Fruit fly (Drosophila melanogaster) whole organism, adult: ENCODE measurements around the gene Taf7.
A peak's percentile ranks its signal among the peaks of the same experiment; 100 is the strongest.

Experiments
- CG11617 ChIP-seq: fragments of 200-800 bp; sonication (Bioruptor generic); optimal IDR thresholded peaks from 2 replicates; lab custom pipeline; 2017; ENCODE audit warnings: mild to moderate bottlenecking, missing biosample characterization, missing genetic modification reagents, missing genetic modification characterization
- CG12768 ChIP-seq: fragments of 200-800 bp; sonication (Bioruptor generic); optimal IDR thresholded peaks from 2 replicates; lab custom pipeline; 2017; ENCODE audit warnings: missing biosample characterization, missing genetic modification characterization, mild to moderate bottlenecking, moderate library complexity, missing genetic modification reagents
- CG14711 ChIP-seq: fragments of 200-800 bp; sonication (Bioruptor generic); optimal IDR thresholded peaks from 2 replicates; lab custom pipeline; 2018; ENCODE audit warnings: missing biosample characterization, mild to moderate bottlenecking, missing genetic modification characterization, moderate library complexity
- CG1620 ChIP-seq: fragments of 200-800 bp; sonication (Bioruptor generic); optimal IDR thresholded peaks from 2 replicates; lab custom pipeline; 2016; ENCODE audit warnings: missing biosample characterization, missing genetic modification characterization
- CG33017 ChIP-seq: fragments of 200-800 bp; sonication (Bioruptor generic); optimal IDR thresholded peaks from 2 replicates; lab custom pipeline; 2018; ENCODE audit warnings: missing biosample characterization, mild to moderate bottlenecking, missing genetic modification characterization, moderate library complexity
- CG5204 ChIP-seq: fragments of 200-800 bp; sonication (Bioruptor generic); optimal IDR thresholded peaks from 2 replicates; lab custom pipeline; 2016; ENCODE audit warnings: missing biosample characterization, missing genetic modification characterization
- CG7045 ChIP-seq: fragments of 200-800 bp; sonication (Bioruptor generic); optimal IDR thresholded peaks from 2 replicates; lab custom pipeline; 2017; ENCODE audit warnings: missing biosample characterization, mild to moderate bottlenecking, missing genetic modification characterization
- CG7101 ChIP-seq: fragments of 200-800 bp; sonication (Bioruptor generic); optimal IDR thresholded peaks from 2 replicates; lab custom pipeline; 2018; ENCODE audit warnings: missing biosample characterization, mild to moderate bottlenecking, missing genetic modification characterization, moderate library complexity
- Clk ChIP-seq: fragments of 200-800 bp; sonication (Bioruptor generic); optimal IDR thresholded peaks from 2 replicates; lab custom pipeline; 2017; ENCODE audit warnings: missing biosample characterization, missing genetic modification characterization
- Crg-1 ChIP-seq: fragments of 200-800 bp; sonication (Bioruptor generic); optimal IDR thresholded peaks from 2 replicates; lab custom pipeline; 2016; ENCODE audit warnings: missing biosample characterization, missing genetic modification characterization
- Hr96 ChIP-seq: fragments of 200-800 bp; sonication (Bioruptor generic); optimal IDR thresholded peaks from 2 replicates; lab custom pipeline; 2016; ENCODE audit warnings: missing biosample characterization, missing genetic modification characterization
- Mnt ChIP-seq: fragments of 200-800 bp; sonication (Bioruptor generic); optimal IDR thresholded peaks from 2 replicates; lab custom pipeline; 2016; ENCODE audit warnings: missing biosample characterization, mild to moderate bottlenecking, missing genetic modification characterization
- bab1 ChIP-seq: fragments of 200-800 bp; sonication (Bioruptor generic); optimal IDR thresholded peaks from 3 replicates; lab custom pipeline; 2019; ENCODE audit warnings: missing biosample characterization, mild to moderate bottlenecking, missing genetic modification characterization, moderate library complexity
- cic ChIP-seq: fragments of 200-800 bp; sonication (Bioruptor generic); optimal IDR thresholded peaks from 2 replicates; lab custom pipeline; 2017; ENCODE audit warnings: missing biosample characterization, mild to moderate bottlenecking, missing genetic modification characterization, moderate library complexity
- cnc ChIP-seq, 2 experiments: fragments of >200 bp; optimal IDR thresholded peaks; 2 replicates each; lab custom pipeline; 2017
- kay ChIP-seq: fragments of 200-800 bp; sonication (Bioruptor generic); peaks from one replicate; lab custom pipeline; 2016; ENCODE audit warnings: missing biosample characterization, missing genetic modification characterization, borderline replicate concordance
- ovo ChIP-seq: fragments of 200-800 bp; sonication (Bioruptor generic); optimal IDR thresholded peaks from 2 replicates; lab custom pipeline; 2016; ENCODE audit warnings: missing biosample characterization, missing genetic modification characterization
- pad ChIP-seq: fragments of 200-800 bp; sonication (Bioruptor generic); optimal IDR thresholded peaks from 3 replicates; lab custom pipeline; 2017; ENCODE audit warnings: missing biosample characterization, missing genetic modification characterization, mild to moderate bottlenecking, moderate library complexity, missing genetic modification reagents
- tj ChIP-seq: fragments of 200-800 bp; sonication (Bioruptor generic); optimal IDR thresholded peaks from 3 replicates; lab custom pipeline; 2017; ENCODE audit warnings: missing biosample characterization, mild to moderate bottlenecking, missing genetic modification characterization, moderate library complexity
- toe ChIP-seq: fragments of 200-800 bp; sonication (Bioruptor generic); optimal IDR thresholded peaks from 2 replicates; lab custom pipeline; 2016; ENCODE audit warnings: missing biosample characterization, missing genetic modification characterization

The Taf7 gene

DNA sequence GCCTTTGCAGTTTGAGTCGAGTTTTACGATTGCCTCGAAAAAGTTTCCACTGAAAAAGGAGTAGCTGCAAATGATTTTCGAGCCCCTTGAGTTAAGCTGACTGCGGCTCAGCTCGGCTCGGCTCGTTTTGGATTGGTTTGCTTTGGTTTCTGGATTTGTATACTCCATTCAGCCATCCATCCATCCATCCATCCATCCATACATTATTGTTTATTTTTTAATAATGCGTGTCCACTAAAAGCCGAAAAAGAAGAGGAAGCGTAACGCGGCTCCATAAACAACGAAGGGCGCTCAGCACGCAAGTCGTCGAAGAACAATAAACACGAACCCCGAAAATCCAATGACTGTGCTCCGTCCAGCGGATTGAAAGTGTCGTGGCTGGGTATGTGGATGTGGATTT, 19.2 kb downstream of the Taf7 start:
- TF ChIP-seq CG7101 (tag; lab: Kevin White, UChicago) = no peak

DNA sequence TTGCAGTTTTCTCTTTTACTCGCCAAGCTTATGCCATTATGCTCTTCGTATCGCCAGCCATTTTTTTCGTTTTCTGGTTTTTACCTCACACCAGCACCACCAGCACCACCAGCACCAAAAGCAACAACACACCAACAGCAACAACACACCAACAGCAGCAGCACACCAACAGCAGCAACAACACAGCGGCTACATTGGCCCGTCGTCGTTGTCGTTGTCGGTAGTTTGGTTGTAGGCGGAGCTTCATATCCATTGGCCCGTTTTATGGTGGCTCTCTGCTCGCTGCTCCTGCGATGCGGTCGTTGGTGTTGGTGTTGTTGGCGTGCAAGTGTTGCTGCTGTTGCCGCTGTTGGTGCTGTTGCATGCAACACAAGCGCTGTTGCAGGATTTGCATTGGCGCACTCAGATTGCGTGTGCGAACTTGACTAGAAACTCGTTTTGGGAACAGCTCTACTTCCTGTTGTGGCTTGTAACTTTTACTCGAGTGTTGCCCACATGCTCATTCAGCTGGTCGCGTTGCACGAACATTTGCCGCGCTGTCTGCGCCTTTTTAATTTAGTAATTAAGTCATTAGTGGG, 29.7 kb downstream of the Taf7 start:
- no peak for TF ChIP-seq CG12768
- no peak for TF ChIP-seq Crg-1
- no peak for TF ChIP-seq ovo (GFP tag; lab: Kevin White, UChicago)
- TF ChIP-seq cnc (optimal IDR thresholded peaks at IDR 0.05; lab: Kevin White, UChicago) = no peak
- TF ChIP-seq toe (GFP tag; lab: Kevin White, UChicago) = no peak
- no peak for TF ChIP-seq Hr96
- no peak for TF ChIP-seq CG5204 (GFP tag; lab: Kevin White, UChicago)
- no peak for TF ChIP-seq Clk (GFP tag; lab: Kevin White, UChicago)
- no peak for TF ChIP-seq Mnt (GFP tag; lab: Kevin White, UChicago)
- TF ChIP-seq CG11617 (GFP tag; lab: Kevin White, UChicago) = no peak
- TF ChIP-seq pad (GFP tag; lab: Kevin White, UChicago) = no peak
- no peak for TF ChIP-seq CG14711 (tag; lab: Kevin White, UChicago)
- no peak for TF ChIP-seq CG1620 (GFP tag; lab: Kevin White, UChicago)
- no peak for TF ChIP-seq kay (GFP tag; lab: Kevin White, UChicago)
- no peak for TF ChIP-seq CG33017 (tag; lab: Kevin White, UChicago)
- TF ChIP-seq CG7101 (tag; lab: Kevin White, UChicago) = no peak
- TF ChIP-seq tj (GFP tag; lab: Kevin White, UChicago) = no peak
- no peak for TF ChIP-seq cic (GFP tag; lab: Kevin White, UChicago)
- no peak for TF ChIP-seq bab1 (GFP tag; lab: Kevin White, UChicago)
- no peak for TF ChIP-seq CG7045 (GFP tag; lab: Kevin White, UChicago)

DNA sequence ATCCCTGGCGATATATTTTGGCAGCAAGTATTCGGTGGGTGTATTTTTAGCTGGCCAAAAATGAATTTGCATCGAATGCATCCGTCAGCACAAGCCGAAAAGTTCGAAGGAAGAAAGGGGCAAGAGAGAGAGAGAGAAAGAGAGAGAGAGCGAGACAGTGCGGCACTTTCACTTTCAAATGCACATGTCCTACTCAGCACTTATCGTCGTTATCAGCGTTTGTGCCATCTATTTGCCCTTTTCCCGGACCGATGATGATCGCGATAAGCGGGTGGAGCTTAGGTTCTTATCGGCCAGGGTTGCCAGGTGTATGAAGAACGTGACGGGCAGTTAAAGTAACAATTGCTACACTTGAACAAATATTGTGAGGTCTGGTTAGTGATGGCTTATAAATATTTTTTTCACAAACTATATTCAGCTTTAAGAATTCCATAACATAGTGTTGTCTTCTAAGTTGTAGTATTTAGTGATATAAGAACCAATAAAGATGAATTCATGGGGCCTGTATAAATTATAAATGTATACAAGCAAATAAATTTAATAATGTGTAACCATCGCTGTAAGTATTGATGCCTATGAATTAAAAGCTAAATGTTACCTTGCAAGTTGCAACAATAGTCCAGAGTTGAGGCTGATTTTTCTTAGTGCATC, 37.7 kb downstream of the Taf7 start:
- peak; percentile 80 for TF ChIP-seq CG11617 (GFP tag; lab: Kevin White, UChicago)
- TF ChIP-seq CG1620 (GFP tag; lab: Kevin White, UChicago) = no peak
- peak; percentile 68 for TF ChIP-seq CG5204 (GFP tag; lab: Kevin White, UChicago)
- TF ChIP-seq Mnt (GFP tag; lab: Kevin White, UChicago) = peak; percentile 46
- TF ChIP-seq CG14711 (tag; lab: Kevin White, UChicago) = peak; percentile 85
- TF ChIP-seq tj (GFP tag; lab: Kevin White, UChicago) = peak; percentile 51
- TF ChIP-seq cnc (optimal IDR thresholded peaks at IDR 0.05; lab: Kevin White, UChicago) = peak in 1 of 2 experiments; percentile 14
- TF ChIP-seq bab1 (GFP tag; lab: Kevin White, UChicago) = no peak
- peak; percentile 64 for TF ChIP-seq CG7101 (tag; lab: Kevin White, UChicago)
- peak; percentile 68 for TF ChIP-seq CG33017 (tag; lab: Kevin White, UChicago)
- TF ChIP-seq pad (GFP tag; lab: Kevin White, UChicago) = peak; percentile 16
- TF ChIP-seq toe (GFP tag; lab: Kevin White, UChicago) = no peak
- TF ChIP-seq cic (GFP tag; lab: Kevin White, UChicago) = peak; percentile 15
- TF ChIP-seq CG12768 = peak; percentile 65
- TF ChIP-seq CG7045 (GFP tag; lab: Kevin White, UChicago) = peak; percentile 5
- TF ChIP-seq Hr96 = peak; percentile 26

DNA sequence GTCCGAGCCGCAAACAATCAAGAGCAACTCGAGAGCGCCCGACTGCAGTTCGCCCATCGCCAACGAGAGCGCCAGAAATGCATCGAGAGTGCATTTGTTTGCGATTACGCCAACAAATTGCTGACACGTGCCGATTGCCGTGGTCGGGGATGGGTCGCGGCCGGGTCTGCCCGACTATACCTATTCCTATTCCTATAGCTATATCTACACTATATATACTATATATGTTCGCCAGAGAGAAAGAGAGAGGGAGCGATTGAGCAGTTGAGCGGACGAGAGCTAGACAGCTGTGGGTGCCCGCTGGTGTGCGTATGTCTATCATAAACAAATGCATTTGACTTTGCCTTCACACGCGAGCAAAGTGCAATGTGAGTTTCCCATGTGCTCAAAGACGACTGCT, 40.2 kb downstream of the Taf7 start:
- peak; percentile 28 for TF ChIP-seq pad (GFP tag; lab: Kevin White, UChicago)
- TF ChIP-seq Hr96 = peak; percentile 44
- no peak for TF ChIP-seq Crg-1
- peak; percentile 83 for TF ChIP-seq CG12768
- TF ChIP-seq cnc (optimal IDR thresholded peaks at IDR 0.05; lab: Kevin White, UChicago) = no peak
- no peak for TF ChIP-seq ovo (GFP tag; lab: Kevin White, UChicago)
- TF ChIP-seq toe (GFP tag; lab: Kevin White, UChicago) = peak; percentile 41
- TF ChIP-seq kay (GFP tag; lab: Kevin White, UChicago) = peak; percentile 97
- peak; percentile 24 for TF ChIP-seq CG11617 (GFP tag; lab: Kevin White, UChicago)
- TF ChIP-seq bab1 (GFP tag; lab: Kevin White, UChicago) = peak; percentile 50
- peak; percentile 40 for TF ChIP-seq CG33017 (tag; lab: Kevin White, UChicago)
- peak; percentile 5 for TF ChIP-seq CG7101 (tag; lab: Kevin White, UChicago)
- TF ChIP-seq CG1620 (GFP tag; lab: Kevin White, UChicago) = no peak
- TF ChIP-seq cic (GFP tag; lab: Kevin White, UChicago) = peak; percentile 92
- peak; percentile 96 for TF ChIP-seq Mnt (GFP tag; lab: Kevin White, UChicago)
- TF ChIP-seq tj (GFP tag; lab: Kevin White, UChicago) = peak; percentile 80
- TF ChIP-seq Clk (GFP tag; lab: Kevin White, UChicago) = peak; percentile 52
- TF ChIP-seq CG5204 (GFP tag; lab: Kevin White, UChicago) = no peak
- peak; percentile 18 for TF ChIP-seq CG14711 (tag; lab: Kevin White, UChicago)
- TF ChIP-seq CG7045 (GFP tag; lab: Kevin White, UChicago) = peak; percentile 4

DNA sequence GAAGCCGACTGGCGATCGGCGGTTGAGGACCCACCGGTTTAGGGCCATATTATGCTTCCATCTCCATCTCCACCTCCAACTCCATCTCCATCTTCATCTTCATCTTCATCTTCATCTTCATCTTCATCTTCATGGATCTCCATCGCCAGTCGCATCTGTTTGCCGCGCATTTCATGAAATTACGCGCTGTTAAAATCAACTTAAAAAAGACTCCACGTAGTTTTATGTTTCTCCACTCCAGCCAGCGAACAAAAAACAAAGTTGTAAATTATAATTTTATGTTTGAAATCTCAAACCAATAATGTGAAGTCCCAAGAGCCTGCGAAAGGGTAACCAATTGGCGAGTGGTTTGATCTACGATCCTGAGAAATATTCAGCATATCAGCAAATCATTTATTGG, 43.0 kb downstream of the Taf7 start:
- TF ChIP-seq CG12768 (no peak), CG11617 (GFP tag; lab: Kevin White, UChicago) (no peak), CG7101 (tag; lab: Kevin White, UChicago) (no peak)
